Worm (Caenorhabditis elegans) whole organism, dauer: ENCODE results near the gene idpb-1.

Source experiments
- unc-62 ChIP-seq: sonication (generic microtip); optimal IDR thresholded peaks from 2 replicates; lab custom pipeline; 2017; ENCODE audit warnings: missing biosample characterization, missing genetic modification reagents, missing genetic modification characterization

The idpb-1 gene

DNA sequence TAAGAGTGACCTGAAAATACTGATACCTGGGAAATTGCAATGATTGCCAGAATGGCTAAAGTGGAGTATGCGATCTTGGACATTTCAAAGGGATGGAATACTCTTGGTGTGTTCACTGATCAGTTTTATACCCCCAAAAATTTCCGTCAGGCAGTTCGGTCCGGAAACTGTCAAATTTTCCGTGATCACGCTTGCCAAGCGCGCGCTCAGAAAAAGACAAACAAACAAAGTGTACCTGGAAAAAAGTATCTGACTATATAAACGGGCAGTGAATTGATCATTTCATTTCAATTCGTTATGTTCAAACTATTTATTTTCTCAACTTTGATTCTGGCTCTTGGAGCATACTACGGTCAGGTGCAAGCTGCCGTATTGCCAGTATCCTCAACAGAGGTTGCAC, at the start of gene idpb-1, which contains the start of gene idpb-3:
Gene idpb-1 (plus strand): TSS at position 284 of the 400 bp plus-strand sequence.
Gene idpb-3 (minus strand): TSS at position 101 of the 400 bp plus-strand sequence.
- no peak for TF ChIP-seq unc-62 (GFP tag; lab: Kevin White, UChicago)

ce11 chrII:5055129-5055666, 46.6 kb upstream of the idpb-1 start, which contains the start of the genes ify-1 and rpl-22:
Gene ify-1, minus strand, starts transcription at chrII:5055179.
Gene rpl-22, plus strand, starts transcription at chrII:5055616.
- no peak for TF ChIP-seq unc-62 (GFP tag; lab: Kevin White, UChicago)

ce11 chrII:5056254-5056653, 45.5 kb upstream of the idpb-1 start:
- no peak for TF ChIP-seq unc-62 (GFP tag; lab: Kevin White, UChicago)

ce11 chrII:5057315-5057714, 44.5 kb upstream of the idpb-1 start:
- no peak for TF ChIP-seq unc-62 (GFP tag; lab: Kevin White, UChicago)

ce11 chrII:5058036-5058435, 43.7 kb upstream of the idpb-1 start, which contains the start of gene C27A2.12:
Gene C27A2.12, minus strand, starts transcription at chrII:5058136.
- no peak for TF ChIP-seq unc-62 (GFP tag; lab: Kevin White, UChicago)

DNA sequence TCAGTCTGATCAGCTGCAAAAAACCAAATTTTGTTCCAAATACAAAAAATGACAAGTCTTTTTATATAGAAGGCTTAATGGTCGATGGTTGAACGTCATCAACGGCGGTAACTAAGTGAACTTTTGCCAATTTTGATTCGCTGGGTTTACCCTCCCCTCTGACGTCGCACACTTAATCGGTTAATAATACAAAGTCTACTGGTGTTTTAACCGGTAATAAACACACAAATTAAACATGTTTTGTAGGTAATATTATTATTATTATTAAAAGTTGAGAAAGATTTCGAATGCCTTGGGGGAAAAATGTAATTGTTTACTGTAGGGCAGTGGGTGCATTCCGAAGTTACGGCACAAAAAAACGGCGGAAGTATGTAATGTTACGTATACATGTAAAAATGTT, 41.1 kb upstream of the idpb-1 start, which contains the start of gene pho-12:
Gene pho-12 (minus strand): TSS at position 101 of the 400 bp plus-strand sequence.
- no peak for TF ChIP-seq unc-62 (GFP tag; lab: Kevin White, UChicago)

ce11 chrII:5061794-5062368, 39.9 kb upstream of the idpb-1 start, which contains the start of gene smc-5:
Gene smc-5, plus strand, starts transcription at chrII:5062125.
- no peak for TF ChIP-seq unc-62 (GFP tag; lab: Kevin White, UChicago)

ce11 chrII:5066967-5067366, 34.8 kb upstream of the idpb-1 start:
- no peak for TF ChIP-seq unc-62 (GFP tag; lab: Kevin White, UChicago)

DNA sequence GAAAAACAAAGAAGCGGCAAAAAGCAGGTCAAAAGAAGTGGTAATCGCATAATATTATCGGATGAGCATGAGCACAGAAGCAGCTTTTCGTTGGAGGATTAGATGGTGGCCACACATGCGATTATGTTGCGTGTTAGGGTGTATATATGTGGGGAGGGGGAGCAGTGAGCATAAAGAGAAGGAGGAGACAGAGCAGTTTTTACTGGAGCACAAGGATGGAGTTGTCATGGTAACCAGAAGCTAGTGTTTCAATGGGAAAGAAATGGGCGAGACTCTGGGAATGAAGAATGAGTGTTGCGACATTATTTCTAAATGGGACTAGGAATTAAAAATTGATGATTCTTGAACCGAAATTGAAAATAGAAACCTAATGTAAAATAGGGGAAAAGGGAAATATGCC, 33.9 kb upstream of the idpb-1 start, which contains the start of gene C27A2.8:
Gene C27A2.8 (minus strand): TSS at position 117 of the 400 bp plus-strand sequence.
- no peak for TF ChIP-seq unc-62 (GFP tag; lab: Kevin White, UChicago)

ce11 chrII:5069525-5069924, 32.3 kb upstream of the idpb-1 start, which contains the start of gene idpb-2:
Gene idpb-2, minus strand, starts transcription at chrII:5069625.
- no peak for TF ChIP-seq unc-62 (GFP tag; lab: Kevin White, UChicago)

- TF ChIP-seq unc-62 (GFP tag; lab: Kevin White, UChicago): no peak
Observed at ce11 chrII:5071265-5071664, 30.5 kb upstream of the idpb-1 start, which contains the start of gene C27A2.7. Gene C27A2.7, minus strand, starts transcription at chrII:5071365.

- TF ChIP-seq unc-62 (GFP tag; lab: Kevin White, UChicago): no peak
Observed at ce11 chrII:5081124-5081913, 20.5 kb upstream of the idpb-1 start, which contains the start of gene dsh-2. Gene dsh-2, minus strand, starts transcription at chrII:5081174.

DNA sequence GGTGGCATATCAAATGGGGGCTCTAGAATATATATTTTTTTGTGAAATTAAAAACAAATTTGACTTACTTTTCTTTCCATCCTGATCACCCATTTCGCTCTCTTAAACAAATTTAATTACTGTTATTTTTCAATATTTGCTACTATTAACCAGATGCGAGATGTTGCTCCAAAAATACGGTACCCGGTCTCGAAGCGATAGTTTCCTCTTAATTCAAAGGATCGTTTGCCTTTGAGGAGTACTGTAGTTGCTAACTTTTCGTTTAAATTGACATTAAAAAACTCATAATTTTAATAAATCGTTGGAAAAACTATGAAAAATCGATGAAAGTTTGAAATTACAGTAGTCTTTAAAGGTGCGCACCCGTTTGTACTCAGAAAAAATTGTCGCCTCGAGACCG, 18.4 kb upstream of the idpb-1 start, which contains the start of gene C04G6.4:
Gene C04G6.4 (minus strand): TSS at position 101 of the 400 bp plus-strand sequence.
- no peak for TF ChIP-seq unc-62 (GFP tag; lab: Kevin White, UChicago)

DNA sequence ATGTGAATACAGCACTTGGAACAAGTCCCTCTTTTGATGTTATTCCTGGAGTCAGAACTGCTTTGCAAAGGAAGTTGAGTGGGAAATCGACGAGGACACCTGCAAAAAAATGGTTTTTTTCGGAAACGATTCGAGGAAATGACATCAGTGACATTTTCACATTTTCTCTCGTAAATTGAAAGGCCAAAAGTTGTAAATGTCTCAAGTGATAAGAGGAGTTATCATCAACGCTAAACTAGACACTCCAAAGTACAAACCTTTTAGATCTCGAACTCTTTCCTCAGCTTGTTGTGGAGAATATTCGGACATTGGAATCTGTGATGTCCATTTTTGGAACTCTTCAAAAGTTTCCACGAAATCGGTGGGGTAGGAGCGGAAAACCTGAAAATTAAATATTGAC, 17.6 kb upstream of the idpb-1 start:
- no peak for TF ChIP-seq unc-62 (GFP tag; lab: Kevin White, UChicago)

DNA sequence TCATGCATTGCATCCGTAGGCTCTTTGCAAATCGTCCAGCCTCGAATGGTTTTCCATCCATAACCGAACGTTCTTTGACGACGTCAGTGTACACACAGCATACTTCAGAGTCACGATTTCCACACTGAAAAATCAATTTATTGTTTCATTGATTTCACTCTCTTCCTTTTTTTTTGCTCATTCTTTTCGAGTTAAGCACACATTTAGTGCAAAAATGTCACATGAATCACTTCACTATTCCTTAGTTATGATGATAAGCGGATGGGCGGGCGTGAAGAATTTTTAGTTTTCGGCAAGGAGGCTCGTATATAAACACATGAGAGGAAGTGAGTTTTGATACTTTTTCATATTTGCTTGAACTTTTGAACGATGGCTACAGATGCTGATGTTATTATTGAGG, 16.3 kb upstream of the idpb-1 start, which contains the start of gene txt-9:
Gene txt-9 (plus strand): TSS at position 336 of the 400 bp plus-strand sequence.
- no peak for TF ChIP-seq unc-62 (GFP tag; lab: Kevin White, UChicago)
